Fruit fly (Drosophila melanogaster) whole organism, pupa: ENCODE data around the gene Ugt303B1.

Experiments
- CG10348 ChIP-seq: fragments of 200-800 bp; sonication (Bioruptor generic); IDR thresholded peaks from 2 replicates; pipeline ENCODE4 v1.3.6; 2022; ENCODE audit warnings: missing biosample characterization, missing genetic modification characterization
- CG12605 ChIP-seq: fragments of 200-800 bp; sonication (Bioruptor generic); IDR thresholded peaks from 2 replicates; pipeline ENCODE4 v1.3.6; 2022; ENCODE audit warnings: missing biosample characterization, missing genetic modification characterization
- CG13204 ChIP-seq: fragments of 200-800 bp; sonication (Bioruptor generic); optimal IDR thresholded peaks from 2 replicates; lab custom pipeline; 2018; ENCODE audit warnings: missing biosample characterization, mild to moderate bottlenecking, missing genetic modification characterization, moderate library complexity
- CG14655 ChIP-seq: fragments of 200-800 bp; sonication (Bioruptor generic); optimal IDR thresholded peaks from 3 replicates; lab custom pipeline; 2017; ENCODE audit warnings: mild to moderate bottlenecking, missing biosample characterization, missing genetic modification reagents, missing genetic modification characterization
- CG15710 ChIP-seq: fragments of 200-800 bp; sonication (Bioruptor generic); optimal IDR thresholded peaks from 2 replicates; lab custom pipeline; 2018; ENCODE audit warnings: missing biosample characterization, mild to moderate bottlenecking, missing genetic modification characterization, moderate library complexity
- CG17806 ChIP-seq: fragments of 200-800 bp; sonication (Bioruptor generic); optimal IDR thresholded peaks from 2 replicates; lab custom pipeline; 2018; ENCODE audit warnings: missing biosample characterization, mild to moderate bottlenecking, missing genetic modification characterization, moderate library complexity
- CG32121 ChIP-seq: fragments of 200-800 bp; sonication (Bioruptor generic); IDR thresholded peaks from 2 replicates; pipeline ENCODE4 v1.3.6; 2022; ENCODE audit warnings: missing biosample characterization, missing genetic modification characterization
- CG34367 ChIP-seq: fragments of 200-800 bp; sonication (Bioruptor generic); optimal IDR thresholded peaks from 2 replicates; lab custom pipeline; 2018; ENCODE audit warnings: missing biosample characterization, mild to moderate bottlenecking, missing genetic modification characterization
- CG4496 ChIP-seq: fragments of 200-800 bp; sonication (Bioruptor generic); IDR thresholded peaks from 3 replicates; pipeline ENCODE4 v1.3.6; 2022; ENCODE audit warnings: missing biosample characterization, missing genetic modification characterization
- CG8159 ChIP-seq: fragments of 200-800 bp; sonication (Bioruptor generic); optimal IDR thresholded peaks from 3 replicates; lab custom pipeline; 2018; ENCODE audit warnings: missing biosample characterization, mild to moderate bottlenecking, missing genetic modification characterization, moderate library complexity
- CG8301 ChIP-seq: fragments of 200-800 bp; sonication (Bioruptor generic); optimal IDR thresholded peaks from 2 replicates; lab custom pipeline; 2018; ENCODE audit warnings: missing biosample characterization, mild to moderate bottlenecking, missing genetic modification characterization
- CG9948 ChIP-seq: fragments of 200-800 bp; sonication (Bioruptor generic); optimal IDR thresholded peaks from 2 replicates; lab custom pipeline; 2018; ENCODE audit warnings: missing biosample characterization, mild to moderate bottlenecking, missing genetic modification characterization, moderate library complexity
- D1 ChIP-seq: fragments of 200-800 bp; sonication (Bioruptor generic); optimal IDR thresholded peaks from 2 replicates; lab custom pipeline; 2018; ENCODE audit warnings: missing biosample characterization, mild to moderate bottlenecking, missing genetic modification characterization, moderate library complexity
- EcR ChIP-seq: fragments of 200-800 bp; sonication (Bioruptor generic); optimal IDR thresholded peaks from 3 replicates; lab custom pipeline; 2019; ENCODE audit warnings: missing biosample characterization, missing genetic modification characterization, mild to moderate bottlenecking, moderate library complexity, missing genetic modification reagents
- Ets98B ChIP-seq: fragments of 200-800 bp; sonication (Bioruptor generic); IDR thresholded peaks from 2 replicates; pipeline ENCODE4 v1.3.6; 2022; ENCODE audit warnings: missing biosample characterization, missing genetic modification characterization
- Pif1A ChIP-seq: fragments of 200-800 bp; sonication (Bioruptor generic); optimal IDR thresholded peaks from 3 replicates; lab custom pipeline; 2016; ENCODE audit warnings: missing biosample characterization, missing genetic modification characterization
- Pif1B ChIP-seq: fragments of 200-800 bp; sonication (Bioruptor generic); optimal IDR thresholded peaks from 3 replicates; lab custom pipeline; 2016; ENCODE audit warnings: missing biosample characterization, missing genetic modification characterization
- Snoo ChIP-seq: fragments of 200-800 bp; sonication (Bioruptor generic); optimal IDR thresholded peaks from 3 replicates; lab custom pipeline; 2017; ENCODE audit warnings: missing biosample characterization, mild to moderate bottlenecking, missing genetic modification characterization, inconsistent platforms
- fd96Ca ChIP-seq: fragments of 200-800 bp; sonication (Bioruptor generic); IDR thresholded peaks from 3 replicates; pipeline ENCODE4 v1.3.6; 2022; ENCODE audit warnings: missing biosample characterization, missing genetic modification characterization
- gl ChIP-seq: fragments of 200-800 bp; sonication (Bioruptor generic); optimal IDR thresholded peaks from 2 replicates; lab custom pipeline; 2018; ENCODE audit warnings: missing biosample characterization, mild to moderate bottlenecking, missing genetic modification characterization
- rn ChIP-seq: fragments of 200-800 bp; sonication (Bioruptor generic); IDR thresholded peaks from 2 replicates; pipeline ENCODE4 v1.3.6; 2022; ENCODE audit warnings: missing biosample characterization, missing genetic modification characterization

Ugt303B1 gene

dm6 chr3R:23536610-23537009, at the start of gene Ugt303B1:
Gene Ugt303B1, minus strand, starts transcription at chr3R:23536710.
- no peak for TF ChIP-seq Pif1B (GFP tag; lab: Kevin White, UChicago)
- no peak for TF ChIP-seq CG12605
- no peak for TF ChIP-seq CG4496 (GFP tag; lab: Robert Waterston, UW)

dm6 chr3R:23576618-23577017, 40.1 kb upstream of the Ugt303B1 start:
- no peak for TF ChIP-seq CG9948 (tag; lab: Kevin White, UChicago)
- TF ChIP-seq, all 21 proteins: peak for 0

dm6 chr3R:23569195-23569594, 32.7 kb upstream of the Ugt303B1 start:
- no peak for TF ChIP-seq gl (tag; lab: Kevin White, UChicago)
- TF ChIP-seq CG15710 (tag; lab: Kevin White, UChicago), result no peak
- no peak for TF ChIP-seq CG10348
- TF ChIP-seq CG4496 (GFP tag; lab: Robert Waterston, UW), result no peak
- no peak for TF ChIP-seq CG9948 (tag; lab: Kevin White, UChicago)
- TF ChIP-seq CG8159 (tag; lab: Kevin White, UChicago), result no peak
- no peak for TF ChIP-seq CG13204
- no peak for TF ChIP-seq CG17806 (tag; lab: Kevin White, UChicago)
- no peak for TF ChIP-seq CG34367
- TF ChIP-seq EcR (GFP tag; lab: Kevin White, UChicago), result no peak
- no peak for TF ChIP-seq Ets98B (GFP tag; lab: Robert Waterston, UW)
- no peak for TF ChIP-seq D1 (tag; lab: Kevin White, UChicago)
- no peak for TF ChIP-seq Snoo (tag; lab: Kevin White, UChicago)
- no peak for TF ChIP-seq CG32121 (GFP tag; lab: Robert Waterston, UW)
- TF ChIP-seq CG12605, result no peak

dm6 chr3R:23557244-23557643, 20.7 kb upstream of the Ugt303B1 start, which contains the start of gene beat-IV:
Gene beat-IV, plus strand, starts transcription at chr3R:23557412.
- TF ChIP-seq Pif1B (GFP tag; lab: Kevin White, UChicago) (no peak), CG15710 (tag; lab: Kevin White, UChicago) (no peak), CG8301 (tag; lab: Kevin White, UChicago) (no peak), fd96Ca (no peak)

dm6 chr3R:23556843-23557242, 20.3 kb upstream of the Ugt303B1 start, which contains the start of gene CG10164:
Gene CG10164, minus strand, starts transcription at chr3R:23556943.
- TF ChIP-seq fd96Ca (no peak), EcR (GFP tag; lab: Kevin White, UChicago) (no peak), CG10348 (no peak), Snoo (tag; lab: Kevin White, UChicago) (no peak), CG14655 (GFP tag; lab: Kevin White, UChicago) (no peak), CG4496 (GFP tag; lab: Robert Waterston, UW) (no peak), Pif1A (GFP tag; lab: Kevin White, UChicago) (no peak), CG34367 (no peak)
- TF ChIP-seq, all 21 proteins: peak for 0

dm6 chr3R:23538719-23539145, 2.2 kb upstream of the Ugt303B1 start, which contains the start of gene Ugt303B2:
Gene Ugt303B2, minus strand, starts transcription at chr3R:23538908.
- no peak for TF ChIP-seq Pif1B (GFP tag; lab: Kevin White, UChicago)

- TF ChIP-seq rn (GFP tag; lab: Robert Waterston, UW) (no peak), CG12605 (no peak), fd96Ca (no peak), EcR (GFP tag; lab: Kevin White, UChicago) (no peak), Snoo (tag; lab: Kevin White, UChicago) (no peak), CG8301 (tag; lab: Kevin White, UChicago) (no peak), Ets98B (GFP tag; lab: Robert Waterston, UW) (no peak), D1 (tag; lab: Kevin White, UChicago) (no peak), CG13204 (no peak), CG15710 (tag; lab: Kevin White, UChicago) (no peak), CG8159 (tag; lab: Kevin White, UChicago) (no peak), CG4496 (GFP tag; lab: Robert Waterston, UW) (no peak), Pif1A (GFP tag; lab: Kevin White, UChicago) (no peak), CG10348 (no peak)
Observed at dm6 chr3R:23534609-23535008, 1.9 kb downstream of the Ugt303B1 start, which contains the start of gene Ugt303B3. Gene Ugt303B3, minus strand, starts transcription at chr3R:23534767.

dm6 chr3R:23530886-23531285, 5.6 kb downstream of the Ugt303B1 start, which contains the start of gene CG10175:
Gene CG10175, minus strand, starts transcription at chr3R:23530986.
- TF ChIP-seq D1 (tag; lab: Kevin White, UChicago) (no peak), CG13204 (no peak), gl (tag; lab: Kevin White, UChicago) (no peak), Ets98B (GFP tag; lab: Robert Waterston, UW) (no peak), Pif1A (GFP tag; lab: Kevin White, UChicago) (no peak), fd96Ca (0 out of 3 replicates have a peak, but pooled peaks have one; percentile 20), rn (GFP tag; lab: Robert Waterston, UW) (no peak), CG32121 (GFP tag; lab: Robert Waterston, UW) (no peak), CG8301 (tag; lab: Kevin White, UChicago) (no peak), CG12605 (no peak), CG15710 (tag; lab: Kevin White, UChicago) (no peak), CG34367 (no peak), EcR (GFP tag; lab: Kevin White, UChicago) (no peak), CG4496 (GFP tag; lab: Robert Waterston, UW) (0 out of 3 replicates have a peak, but pooled peaks have one; percentile 17), CG17806 (tag; lab: Kevin White, UChicago) (no peak)
